Worm (Caenorhabditis elegans): ENCODE results near the gene B0564.2.

B0564.2 gene

ce11 chrIV:13093677-13094076 is 13.8 kb upstream of the B0564.2 start, which contains the start of the genes prcc-1 and C39E9.12 (continued):
- TF ChIP-seq ztf-18 (tag; optimal IDR thresholded peaks at IDR 0.05) (no peak), lin-35 (GFP tag; optimal IDR thresholded peaks at IDR 0.05) (peak in 2 of 3 experiments; percentile 1 to 86), K12H6.12 (tag; optimal IDR thresholded peaks at IDR 0.05) (no peak), snpc-4 (GFP tag; optimal IDR thresholded peaks at IDR 0.05) (no peak), snpc-4 (tag; optimal IDR thresholded peaks at IDR 0.05) (peak in 2 of 4 experiments; percentile 1 to 67), snpc-3.4 (tag; optimal IDR thresholded peaks at IDR 0.05) (peak; percentile 82), hrde-1 (tag; optimal IDR thresholded peaks at IDR 0.05; ENCODE audit: borderline replicate concordance) (no peak), mxl-1 (tag; optimal IDR thresholded peaks at IDR 0.05) (no peak), rec-8 (tag; optimal IDR thresholded peaks at IDR 0.05) (no peak), F52B5.7 (tag; optimal IDR thresholded peaks at IDR 0.05) (no peak), ekl-4 (GFP tag; IDR thresholded peaks at IDR 0.05) (no peak), B0336.3 (GFP tag; IDR thresholded peaks at IDR 0.05) (0 out of 2 replicates have a peak, but pooled peaks have one; percentile 21), lin-40 (tag; optimal IDR thresholded peaks at IDR 0.05) (no peak), lsl-1 (GFP tag; optimal IDR thresholded peaks at IDR 0.05) (peak; percentile 74), B0019.2 (GFP tag; conservative IDR thresholded peaks at IDR 0.05) (peak; percentile 69), snpc-1.1 (tag; optimal IDR thresholded peaks at IDR 0.05; ENCODE audit: insufficient read depth) (peak; percentile 58), snpc-1.3 (tag; optimal IDR thresholded peaks at IDR 0.05; ENCODE audit: insufficient read depth) (peak; percentile 3), F23B12.7 (tag; optimal IDR thresholded peaks at IDR 0.05; ENCODE audit: insufficient read depth) (peak; percentile 61), die-1 (tag; optimal IDR thresholded peaks at IDR 0.05) (no peak), sdz-38 (tag; optimal IDR thresholded peaks at IDR 0.05) (no peak), dox-1 (GFP tag; IDR thresholded peaks at IDR 0.05) (peak; percentile 71), F33H1.4 (GFP tag; IDR thresholded peaks at IDR 0.05) (peak; percentile 74), ceh-91 (GFP tag; IDR thresholded peaks at IDR 0.05) (peak; percentile 82), F49E8.2 (tag; optimal IDR thresholded peaks at IDR 0.05; ENCODE audit: insufficient read depth) (peak; percentile 9), Y67H2A.10 (GFP tag; conservative IDR thresholded peaks at IDR 0.05) (no peak), Y53G8AR.9 (GFP tag; conservative IDR thresholded peaks at IDR 0.05) (0 out of 2 replicates have a peak, but pooled peaks have one; percentile 13), efl-1 (GFP tag; optimal IDR thresholded peaks at IDR 0.05) (peak; percentile 98), attf-3 (GFP tag; conservative IDR thresholded peaks at IDR 0.05) (peak; percentile 49; the same call in 1 of the 2 replicates), tlf-1 (GFP tag; optimal IDR thresholded peaks at IDR 0.05) (peak; percentile 44), sptf-2 (GFP tag; optimal IDR thresholded peaks at IDR 0.05) (no peak), Y53F4B.3 (GFP tag; IDR thresholded peaks at IDR 0.05) (no peak), tbp1 (GFP tag; optimal IDR thresholded peaks at IDR 0.05) (peak; percentile 47), ceh-27 (GFP tag; optimal IDR thresholded peaks at IDR 0.05) (peak; percentile 12), mel-28 (tag; optimal IDR thresholded peaks at IDR 0.05; ENCODE audit: borderline replicate concordance) (no peak), lir-1 (GFP tag; conservative IDR thresholded peaks at IDR 0.05) (no peak)

- TF ChIP-seq ztf-28 (GFP tag; IDR thresholded peaks at IDR 0.05) (no peak), xnd-1 (tag; optimal IDR thresholded peaks at IDR 0.05) (no peak), egrh-3 (GFP tag; IDR thresholded peaks at IDR 0.05) (no peak), F33H1.4 (GFP tag; IDR thresholded peaks at IDR 0.05) (peak; percentile 8; the same call in 1 of the 2 replicates), D2030.7 (GFP tag; IDR thresholded peaks at IDR 0.05) (no peak), pbrm-1 (GFP tag; IDR thresholded peaks at IDR 0.05) (no peak), ccch-3 (GFP tag; optimal IDR thresholded peaks at IDR 0.05) (no peak), Y53G8AR.9 (GFP tag; conservative IDR thresholded peaks at IDR 0.05) (no peak), zim-3 (tag; optimal IDR thresholded peaks at IDR 0.05) (no peak), rpc-1 (optimal IDR thresholded peaks at IDR 0.05) (no peak), rpc-1 (tag; optimal IDR thresholded peaks at IDR 0.05) (no peak), B0261.1 (tag; optimal IDR thresholded peaks at IDR 0.05) (no peak), cebp-1 (GFP tag; IDR thresholded peaks at IDR 0.05) (no peak), cebp-1 (tag; optimal IDR thresholded peaks at IDR 0.05) (no peak), hsf-1 (GFP tag; IDR thresholded peaks at IDR 0.05) (0 out of 2 replicates have a peak, but pooled peaks have one; percentile 22), ekl-4 (GFP tag; IDR thresholded peaks at IDR 0.05) (peak; percentile 49; the same call in 1 of the 2 replicates)
Observed at ce11 chrIV:13095462-13095861, 12.0 kb upstream of the B0564.2 start, which contains the start of gene rfc-3. Gene rfc-3 (plus strand): TSS chrIV:13095762.

Measured in whole organism, young adult.